Fruit fly (Drosophila melanogaster): ENCODE results near the gene DIP-epsilon.
A peak's percentile ranks its signal among the peaks of the same experiment; 100 is the strongest.

- peak; percentile 77 for TF ChIP-seq stc (GFP tag; IDR thresholded peaks at IDR 0.05)
- no peak for TF ChIP-seq CG14860 (GFP tag; IDR thresholded peaks at IDR 0.05; ENCODE audit: partially characterized antibody)
- TF ChIP-seq CG12071 (GFP tag; optimal IDR thresholded peaks at IDR 0.05), result peak; percentile 72
Observed at dm6 chr2L:6351809-6352182, 59.3 kb downstream of the DIP-epsilon start.
